Worm (Caenorhabditis elegans) whole organism, mixed stage, embryonic: ENCODE measurements around the gene cdt-2.

Experiments
- ces-1 ChIP-seq: fragments of 150-350 bp; optimal IDR thresholded peaks from 2 replicates; lab custom pipeline; 2014; ENCODE audit warnings: missing biosample characterization, missing genetic modification reagents, missing genetic modification characterization
- elt-1 ChIP-seq: sonication (generic microtip); optimal IDR thresholded peaks from 2 replicates; lab custom pipeline; 2017; ENCODE audit warnings: missing genetic modification characterization, mild to moderate bottlenecking, missing compliant biosample characterization, antibody characterized with exemption, moderate library complexity, borderline replicate concordance; ENCODE audit not compliant: insufficient read depth
- flh-1 ChIP-seq: fragments of 200-800 bp; sonication (Bioruptor generic); optimal IDR thresholded peaks from 2 replicates; lab custom pipeline; 2018; ENCODE audit warnings: mild to moderate bottlenecking, missing genetic modification characterization, moderate library complexity, missing compliant biosample characterization
- lin-13 ChIP-seq: fragments of 150-350 bp; optimal IDR thresholded peaks from 2 replicates; lab custom pipeline; 2014; ENCODE audit warnings: missing biosample characterization, missing genetic modification characterization
- lsy-2 ChIP-seq: fragments of 150-350 bp; optimal IDR thresholded peaks from 2 replicates; lab custom pipeline; 2014; ENCODE audit warnings: missing biosample characterization, missing genetic modification characterization
- nhr-12 ChIP-seq: fragments of 150-350 bp; optimal IDR thresholded peaks from 2 replicates; lab custom pipeline; 2014; ENCODE audit warnings: missing biosample characterization, missing genetic modification characterization
- pha-4 ChIP-seq: fragments of 150-350 bp; optimal IDR thresholded peaks from 2 replicates; lab custom pipeline; 2018; ENCODE audit warnings: missing biosample characterization, missing genetic modification reagents, missing genetic modification characterization
- sptf-1 ChIP-seq: sonication (generic microtip); optimal IDR thresholded peaks from 2 replicates; lab custom pipeline; 2017; ENCODE audit warnings: mild to moderate bottlenecking, missing genetic modification characterization, moderate library complexity, missing compliant biosample characterization
- unc-39 ChIP-seq: fragments of 150-350 bp; optimal IDR thresholded peaks from 2 replicates; lab custom pipeline; 2014; ENCODE audit warnings: missing biosample characterization, missing genetic modification characterization
- zip-8 ChIP-seq: fragments of 150-350 bp; optimal IDR thresholded peaks from 2 replicates; lab custom pipeline; 2014; ENCODE audit warnings: missing biosample characterization, missing genetic modification characterization

DNA sequence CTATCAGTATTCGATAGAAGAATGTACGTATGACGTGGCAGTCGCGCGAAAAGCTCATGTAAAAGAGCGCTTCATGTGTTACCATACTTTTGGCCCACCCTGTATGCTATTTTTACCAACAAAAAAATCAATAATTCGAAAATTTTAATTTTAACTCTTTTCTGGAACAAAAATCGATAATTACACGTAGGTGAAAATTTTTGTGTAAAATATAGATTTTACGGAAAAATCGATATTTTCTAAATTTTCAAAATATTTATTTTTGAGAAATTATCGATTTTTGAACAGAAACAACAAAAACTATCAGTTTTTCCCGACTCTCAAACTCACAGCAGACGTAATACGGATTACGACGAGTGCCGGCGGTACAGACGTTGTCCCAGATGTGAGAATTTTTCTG is 45.8 kb downstream of the cdt-2 start:
- no peak for TF ChIP-seq lin-13
- TF ChIP-seq elt-1 (tag; lab: Kevin White, UChicago): no peak
- TF ChIP-seq flh-1 (GFP tag; lab: Kevin White, UChicago): no peak
- no peak for TF ChIP-seq unc-39 (tag; lab: Kevin White, UChicago)
- TF ChIP-seq ces-1 (GFP tag; lab: Kevin White, UChicago): no peak
- no peak for TF ChIP-seq pha-4 (tag; lab: Kevin White, UChicago)
- TF ChIP-seq nhr-12: no peak
- TF ChIP-seq lsy-2 (tag; lab: Kevin White, UChicago): no peak
- no peak for TF ChIP-seq sptf-1 (tag; lab: Kevin White, UChicago)
- TF ChIP-seq zip-8 (tag; lab: Kevin White, UChicago): no peak
